Worm (Caenorhabditis elegans): ENCODE results near the gene C14A6.7.

ce11 chrV:18168266-18168665 lies at the start of gene C14A6.7:
- TF ChIP-seq mep-1 (tag; optimal IDR thresholded peaks at IDR 0.05) (no peak), unc-62 (GFP tag; optimal IDR thresholded peaks at IDR 0.05) (no peak), lin-39 (tag; optimal IDR thresholded peaks at IDR 0.05) (no peak), hlh-4 (tag; optimal IDR thresholded peaks at IDR 0.05) (no peak), lin-13 (GFP tag; optimal IDR thresholded peaks at IDR 0.05) (no peak), nhr-11 (tag; optimal IDR thresholded peaks at IDR 0.05) (no peak), efl-1 (optimal IDR thresholded peaks at IDR 0.05) (no peak), efl-1 (GFP tag; optimal IDR thresholded peaks at IDR 0.05 in 1 of 2) (no peak), hlh-17 (GFP tag; optimal IDR thresholded peaks at IDR 0.05; ENCODE audit: borderline replicate concordance) (no peak), mdl-1 (tag; optimal IDR thresholded peaks at IDR 0.05) (no peak), elt-3 (tag; optimal IDR thresholded peaks at IDR 0.05) (no peak), ceh-63 (GFP tag; optimal IDR thresholded peaks at IDR 0.05) (no peak), fkh-10 (GFP tag; optimal IDR thresholded peaks at IDR 0.05) (no peak), nhr-28 (tag; optimal IDR thresholded peaks at IDR 0.05) (no peak), ztf-11 (tag; optimal IDR thresholded peaks at IDR 0.05) (no peak)
